Fruit fly (Drosophila melanogaster) whole organism, embryonic: ENCODE results near the gene asl.
A peak's percentile ranks its signal among the peaks of the same experiment; 100 is the strongest.

Experiments used
- Antp ChIP-seq: fragments of 200-800 bp; sonication (Bioruptor generic); optimal IDR thresholded peaks from 3 replicates; lab custom pipeline; 2016; ENCODE audit warnings: missing biosample characterization, missing genetic modification characterization
- CG10267 ChIP-seq: fragments of 200-800 bp; sonication (Bioruptor generic); optimal IDR thresholded peaks from 2 replicates; lab custom pipeline; 2018; ENCODE audit warnings: missing biosample characterization, mild to moderate bottlenecking, missing genetic modification characterization, moderate library complexity
- CG10321 ChIP-seq: fragments of 200-800 bp; sonication (Bioruptor generic); IDR thresholded peaks from 2 replicates; pipeline ENCODE4 v1.3.6; 2022; ENCODE audit warnings: missing biosample characterization, missing genetic modification characterization
- CG11093 ChIP-seq: fragments of 200-800 bp; sonication (Bioruptor generic); IDR thresholded peaks from 3 replicates; pipeline ENCODE4 v1.3.6; 2022; ENCODE audit warnings: missing biosample characterization, missing genetic modification characterization
- CG1233 ChIP-seq: fragments of 200-800 bp; sonication (Bioruptor generic); optimal IDR thresholded peaks from 4 replicates; lab custom pipeline; 2018; ENCODE audit warnings: missing biosample characterization, mild to moderate bottlenecking, missing genetic modification characterization
- CG13894 ChIP-seq: fragments of 200-800 bp; sonication (Bioruptor generic); optimal IDR thresholded peaks from 3 replicates; lab custom pipeline; 2018; ENCODE audit warnings: missing biosample characterization, mild to moderate bottlenecking, missing genetic modification characterization, moderate library complexity
- CG1529 ChIP-seq: fragments of 200-800 bp; sonication (Bioruptor generic); optimal IDR thresholded peaks from 3 replicates; lab custom pipeline; 2018; ENCODE audit warnings: missing biosample characterization, missing genetic modification characterization
- CG1602 ChIP-seq: fragments of 200-800 bp; sonication (Bioruptor generic); optimal IDR thresholded peaks from 3 replicates; lab custom pipeline; 2016; ENCODE audit warnings: missing biosample characterization, missing genetic modification characterization
- CG1647 ChIP-seq: fragments of 200-800 bp; sonication (Bioruptor generic); optimal IDR thresholded peaks from 3 replicates; lab custom pipeline; 2016; ENCODE audit warnings: missing biosample characterization, missing genetic modification characterization
- CG17385 ChIP-seq: fragments of 200-800 bp; sonication (Bioruptor generic); optimal IDR thresholded peaks from 3 replicates; lab custom pipeline; 2018; ENCODE audit warnings: missing biosample characterization, mild to moderate bottlenecking, missing genetic modification characterization
- CG30020 ChIP-seq: fragments of 200-800 bp; optimal IDR thresholded peaks from 2 replicates; lab custom pipeline; 2019; ENCODE audit warnings: missing biosample characterization, mild to moderate bottlenecking, missing genetic modification characterization, moderate library complexity
- CG3065 ChIP-seq: fragments of 200-800 bp; sonication (Bioruptor generic); optimal IDR thresholded peaks from 2 replicates; lab custom pipeline; 2016; ENCODE audit warnings: missing biosample characterization, missing genetic modification characterization
- CG3281 ChIP-seq: fragments of 200-800 bp; sonication (Bioruptor generic); optimal IDR thresholded peaks from 3 replicates; lab custom pipeline; 2017; ENCODE audit warnings: missing biosample characterization, mild to moderate bottlenecking, missing genetic modification characterization
- CG34422 ChIP-seq: fragments of 200-800 bp; sonication (Bioruptor generic); IDR thresholded peaks from 3 replicates; pipeline ENCODE4 v1.3.6; 2022; ENCODE audit warnings: missing biosample characterization, missing genetic modification characterization
- CG4707 ChIP-seq: fragments of 200-800 bp; sonication (Bioruptor generic); optimal IDR thresholded peaks from 2 replicates; lab custom pipeline; 2018; ENCODE audit warnings: missing biosample characterization, mild to moderate bottlenecking, missing genetic modification characterization, moderate library complexity
- CG7357 ChIP-seq: fragments of 200-800 bp; sonication (Bioruptor generic); IDR thresholded peaks from 3 replicates; pipeline ENCODE4 v1.3.6; 2022; ENCODE audit warnings: missing biosample characterization, missing genetic modification characterization
- CG8944 ChIP-seq: fragments of 200-800 bp; sonication (Bioruptor generic); optimal IDR thresholded peaks from 3 replicates; lab custom pipeline; 2016; ENCODE audit warnings: missing biosample characterization, missing genetic modification characterization
- CG9727 ChIP-seq: fragments of 200-800 bp; sonication (Bioruptor generic); optimal IDR thresholded peaks from 3 replicates; lab custom pipeline; 2017; ENCODE audit warnings: missing biosample characterization, mild to moderate bottlenecking, missing genetic modification characterization
- CTCF ChIP-seq: fragments of 200-800 bp; sonication (Bioruptor generic); optimal IDR thresholded peaks from 2 replicates; lab custom pipeline; 2017; ENCODE audit warnings: missing biosample characterization, mild to moderate bottlenecking, missing genetic modification characterization, moderate library complexity
- CkIIα-i1 ChIP-seq: fragments of 200-800 bp; sonication (Bioruptor generic); IDR thresholded peaks from 2 replicates; pipeline ENCODE4 v1.3.6; 2022; ENCODE audit warnings: missing biosample characterization, missing genetic modification characterization
- CoRest ChIP-seq: fragments of 200-800 bp; sonication (Bioruptor generic); optimal IDR thresholded peaks from 3 replicates; lab custom pipeline; 2018; ENCODE audit warnings: missing biosample characterization, mild to moderate bottlenecking, missing genetic modification characterization, moderate library complexity
- ERR ChIP-seq: fragments of 200-800 bp; sonication (Bioruptor generic); optimal IDR thresholded peaks from 2 replicates; lab custom pipeline; 2016; ENCODE audit warnings: missing biosample characterization, missing genetic modification characterization
- Elba2 ChIP-seq: fragments of 200-800 bp; sonication (Bioruptor generic); optimal IDR thresholded peaks from 3 replicates; lab custom pipeline; 2016; ENCODE audit warnings: missing biosample characterization, missing genetic modification characterization
- HLHmδ ChIP-seq: fragments of 200-800 bp; sonication (Bioruptor generic); optimal IDR thresholded peaks from 2 replicates; lab custom pipeline; 2018; ENCODE audit warnings: missing biosample characterization, mild to moderate bottlenecking, missing genetic modification characterization, moderate library complexity
- Hr3 ChIP-seq: fragments of 200-800 bp; sonication (Bioruptor generic); optimal IDR thresholded peaks from 3 replicates; lab custom pipeline; 2016; ENCODE audit warnings: missing biosample characterization, missing genetic modification characterization
- MESR4 ChIP-seq: fragments of 200-800 bp; sonication (Bioruptor generic); optimal IDR thresholded peaks from 2 replicates; lab custom pipeline; 2018; ENCODE audit warnings: missing biosample characterization, mild to moderate bottlenecking, missing genetic modification characterization, moderate library complexity
- Pdp1 ChIP-seq, 2 experiments: fragments of 200-800 bp; sonication (Bioruptor generic); optimal IDR thresholded peaks; 3 replicates each; lab custom pipeline; 2016; ENCODE audit warnings: missing biosample characterization in 2 of 2, missing genetic modification characterization in 2 of 2, mild to moderate bottlenecking in 1 of 2, moderate library complexity in 1 of 2
- Sin3A ChIP-seq: fragments of >200 bp; optimal IDR thresholded peaks from 2 replicates; lab custom pipeline; 2018
- Xrp1 ChIP-seq: fragments of 200-800 bp; sonication (Bioruptor generic); IDR thresholded peaks from 2 replicates; pipeline ENCODE4 v1.3.6; 2022; ENCODE audit warnings: missing biosample characterization, missing genetic modification characterization
- crc ChIP-seq: fragments of 200-800 bp; sonication (Bioruptor generic); optimal IDR thresholded peaks from 2 replicates; lab custom pipeline; 2016; ENCODE audit warnings: missing biosample characterization, missing genetic modification characterization
- emc ChIP-seq: fragments of 200-800 bp; sonication (Bioruptor generic); optimal IDR thresholded peaks from 2 replicates; lab custom pipeline; 2016; ENCODE audit warnings: missing biosample characterization, missing genetic modification characterization
- eve ChIP-seq, 2 experiments: fragments of >200 bp; optimal IDR thresholded peaks; 2 replicates each; lab custom pipeline; 2017; ENCODE audit warnings: missing biosample characterization in 2 of 2, missing genetic modification characterization in 2 of 2
- gcm ChIP-seq: fragments of 200-800 bp; sonication (Bioruptor generic); optimal IDR thresholded peaks from 2 replicates; lab custom pipeline; 2019; ENCODE audit warnings: missing biosample characterization, mild to moderate bottlenecking, missing genetic modification characterization, moderate library complexity
- gsb ChIP-seq: fragments of 200-800 bp; sonication (Bioruptor generic); IDR thresholded peaks from 2 replicates; pipeline ENCODE4 v1.3.6; 2022; ENCODE audit warnings: missing biosample characterization, missing genetic modification characterization
- ham ChIP-seq: fragments of 200-800 bp; sonication (Bioruptor generic); IDR thresholded peaks from 2 replicates; pipeline ENCODE4 v1.3.6; 2022; ENCODE audit warnings: missing biosample characterization, missing genetic modification characterization
- lab ChIP-seq: fragments of 200-800 bp; sonication (Bioruptor generic); optimal IDR thresholded peaks from 3 replicates; lab custom pipeline; 2017; ENCODE audit warnings: missing biosample characterization, missing genetic modification characterization, mild to moderate bottlenecking, moderate library complexity, missing genetic modification reagents
- maf-S ChIP-seq: fragments of 200-800 bp; sonication (Bioruptor generic); optimal IDR thresholded peaks from 2 replicates; lab custom pipeline; 2016; ENCODE audit warnings: missing biosample characterization, missing genetic modification characterization
- mirr ChIP-seq: fragments of 200-800 bp; sonication (Bioruptor generic); optimal IDR thresholded peaks from 3 replicates; lab custom pipeline; 2018; ENCODE audit warnings: missing biosample characterization, mild to moderate bottlenecking, missing genetic modification characterization
- mld ChIP-seq: fragments of 200-800 bp; sonication (Bioruptor generic); IDR thresholded peaks from 3 replicates; pipeline ENCODE4 v1.3.6; 2022; ENCODE audit warnings: missing biosample characterization, missing genetic modification characterization; ENCODE audit not compliant: partially characterized antibody
- otp ChIP-seq: fragments of 200-800 bp; sonication (Bioruptor generic); IDR thresholded peaks from 3 replicates; pipeline ENCODE4, ENCODE4 v1.3.6; 2022; ENCODE audit warnings: missing biosample characterization, missing genetic modification characterization
- p53 ChIP-seq: fragments of 200-800 bp; sonication (Bioruptor generic); optimal IDR thresholded peaks from 2 replicates; lab custom pipeline; 2016; ENCODE audit warnings: missing biosample characterization, missing genetic modification characterization
- pfk ChIP-seq: fragments of 200-800 bp; sonication (Bioruptor generic); optimal IDR thresholded peaks from 2 replicates; lab custom pipeline; 2018; ENCODE audit warnings: missing biosample characterization, mild to moderate bottlenecking, missing genetic modification characterization, moderate library complexity
- pros ChIP-seq: fragments of 200-800 bp; sonication (Bioruptor generic); optimal IDR thresholded peaks from 3 replicates; lab custom pipeline; 2019; ENCODE audit warnings: missing biosample characterization, mild to moderate bottlenecking, missing genetic modification characterization, moderate library complexity
- seq ChIP-seq: fragments of 200-800 bp; sonication (Bioruptor generic); IDR thresholded peaks from 2 replicates; pipeline ENCODE4 v1.3.6; 2022; ENCODE audit warnings: missing biosample characterization, missing genetic modification characterization
- sna ChIP-seq: fragments of 200-800 bp; sonication (Bioruptor generic); IDR thresholded peaks from 2 replicates; pipeline ENCODE4 v1.3.6; 2022; ENCODE audit warnings: missing biosample characterization, missing genetic modification characterization; ENCODE audit not compliant: partially characterized antibody
- sqz ChIP-seq: fragments of 200-800 bp; sonication (Bioruptor generic); optimal IDR thresholded peaks from 3 replicates; lab custom pipeline; 2018; ENCODE audit warnings: missing biosample characterization, mild to moderate bottlenecking, missing genetic modification characterization
- tio ChIP-seq: fragments of 200-800 bp; sonication (Bioruptor generic); optimal IDR thresholded peaks from 2 replicates; lab custom pipeline; 2017; ENCODE audit warnings: missing biosample characterization, missing genetic modification characterization, inconsistent platforms
- tll ChIP-seq, 2 experiments: fragments of 200-800 bp in 1 of 2; fragments of >200 bp in 1 of 2; sonication (Bioruptor generic) in 1 of 2; optimal IDR thresholded peaks; 2 replicates each; lab custom pipeline; 2017 to 2019; ENCODE audit warnings: missing biosample characterization in 2 of 2, missing genetic modification characterization in 2 of 2, mild to moderate bottlenecking in 1 of 2, moderate library complexity in 1 of 2
- toy ChIP-seq: fragments of 200-800 bp; sonication (Bioruptor generic); IDR thresholded peaks from 2 replicates; pipeline ENCODE4 v1.3.6; 2022; ENCODE audit warnings: missing biosample characterization, missing genetic modification characterization
- usp ChIP-seq: fragments of >200 bp; optimal IDR thresholded peaks from 2 replicates; lab custom pipeline; 2017; ENCODE audit warnings: missing biosample characterization, missing genetic modification characterization
- zfh2 ChIP-seq: fragments of 200-800 bp; sonication (Bioruptor generic); optimal IDR thresholded peaks from 2 replicates; lab custom pipeline; 2016; ENCODE audit warnings: missing biosample characterization, missing genetic modification characterization

Gene asl

DNA sequence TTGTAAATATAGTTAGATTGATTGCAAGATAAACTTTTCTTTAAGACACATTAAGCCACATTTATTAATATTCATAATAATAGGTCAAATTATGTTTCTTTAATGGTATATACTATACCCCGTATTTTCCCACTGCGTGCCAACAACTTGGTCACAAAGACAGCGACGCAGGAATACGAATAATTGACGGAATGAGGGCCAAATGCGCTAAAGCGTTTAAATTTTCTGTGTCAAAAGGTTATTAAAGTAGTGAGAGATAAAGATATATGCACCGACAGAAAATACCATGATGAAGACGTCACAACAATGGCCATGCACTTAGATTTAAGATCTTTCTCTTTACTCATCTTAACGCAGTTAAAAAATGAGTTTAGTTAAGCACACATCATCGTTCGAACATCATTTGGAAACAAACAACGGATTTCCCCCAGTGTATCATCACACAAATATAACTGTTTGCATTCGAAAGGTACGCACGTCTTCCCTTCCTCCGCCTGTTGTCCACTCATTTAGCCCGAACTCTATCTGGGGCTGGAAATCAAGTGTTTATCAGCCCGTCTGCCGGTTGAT is 14.1 kb upstream of the asl start (continued):
- TF ChIP-seq ERR (GFP tag; lab: Kevin White, UChicago) (peak; percentile 43), CkIIα-i1 (GFP tag; lab: Robert Waterston, UW) (no peak), Hr3 (GFP tag; lab: Kevin White, UChicago) (peak; percentile 68), CG3065 (no peak), tio (GFP tag; lab: Kevin White, UChicago) (peak; percentile 77), MESR4 (GFP tag; lab: Kevin White, UChicago) (no peak), gsb (GFP tag; lab: Robert Waterston, UW) (0 out of 2 replicates have a peak, but pooled peaks have one; percentile 9), pfk (GFP tag; lab: Kevin White, UChicago) (no peak), p53 (GFP tag; lab: Kevin White, UChicago) (no peak), Pdp1 (GFP tag; optimal IDR thresholded peaks at IDR 0.05; lab: Kevin White, UChicago) (peak; percentile 43 to 70), eve (GFP tag; optimal IDR thresholded peaks at IDR 0.05; lab: Kevin White, UChicago) (no peak), zfh2 (GFP tag; lab: Kevin White, UChicago) (peak; percentile 38), usp (GFP tag; lab: Kevin White, UChicago) (no peak), otp (GFP tag; lab: Robert Waterston, UW) (peak; percentile 79; the same call in 2 of the 3 replicates), CG13894 (tag; lab: Kevin White, UChicago) (no peak), CG10267 (tag; lab: Kevin White, UChicago) (peak; percentile 47), Xrp1 (GFP tag; lab: Robert Waterston, UW) (peak; percentile 59), Sin3A (lab: Kevin White, UChicago) (no peak), CG9727 (peak; percentile 75), gcm (peak; percentile 38), sna (GFP tag; lab: Robert Waterston, UW) (no peak), pros (GFP tag; lab: Kevin White, UChicago) (no peak), CG30020 (tag; lab: Kevin White, UChicago) (peak; percentile 17), lab (peak; percentile 44), mld (GFP tag; lab: Robert Waterston, UW) (no peak), CG4707 (GFP tag; lab: Kevin White, UChicago) (no peak), CG3281 (GFP tag; lab: Kevin White, UChicago) (peak; percentile 3), CG1233 (GFP tag; lab: Kevin White, UChicago) (peak; percentile 59), Elba2 (GFP tag; lab: Kevin White, UChicago) (no peak), tll (GFP tag; optimal IDR thresholded peaks at IDR 0.05; lab: Kevin White, UChicago) (no peak), CG7357 (GFP tag; lab: Robert Waterston, UW) (peak; percentile 61; the same call in 1 of the 3 replicates), crc (GFP tag; lab: Kevin White, UChicago) (peak; percentile 52), mirr (GFP tag; lab: Kevin White, UChicago) (peak; percentile 18), maf-S (GFP tag; lab: Kevin White, UChicago) (peak; percentile 39), CG17385 (peak; percentile 57), CTCF (GFP tag; lab: Kevin White, UChicago) (peak; percentile 4), CG1602 (GFP tag; lab: Kevin White, UChicago) (peak; percentile 48), sqz (GFP tag; lab: Kevin White, UChicago) (peak; percentile 42), CG34422 (peak; percentile 63; the same call in 2 of the 3 replicates), Antp (peak; percentile 73), ham (GFP tag; lab: Robert Waterston, UW) (no peak), toy (no peak), CoRest (tag; lab: Kevin White, UChicago) (peak; percentile 74), CG1647 (GFP tag; lab: Kevin White, UChicago) (peak; percentile 18), CG1529 (GFP tag; lab: Kevin White, UChicago) (peak; percentile 42), CG10321 (0 out of 2 replicates have a peak, but pooled peaks have one; percentile 3), seq (GFP tag; lab: Robert Waterston, UW) (no peak), CG11093 (GFP tag; lab: Robert Waterston, UW) (no peak), HLHmδ (GFP tag; lab: Kevin White, UChicago) (peak; percentile 10), CG8944 (GFP tag; lab: Kevin White, UChicago) (peak; percentile 52), emc (GFP tag; lab: Kevin White, UChicago) (peak; percentile 24)
